Fruit fly (Drosophila melanogaster) Kc167 (cell line): ENCODE measurements around the gene Roc1a.

ENCODE experiments used
- Sin3A ChIP-seq: fragments of >200 bp; optimal IDR thresholded peaks from 2 replicates; lab custom pipeline; 2018; ENCODE audit warnings: missing external identifiers
- psq ChIP-seq: fragments of >200 bp; optimal IDR thresholded peaks from 2 replicates; lab custom pipeline; 2017; ENCODE audit warnings: missing external identifiers

dm6 chrX:693911-694310 is 46.8 kb downstream of the Roc1a start:
- TF ChIP-seq Sin3A (lab: Kevin White, UChicago) (no peak), psq (lab: Kevin White, UChicago) (no peak)
